Worm (Caenorhabditis elegans) whole organism, late embryonic: ENCODE measurements around the gene eat-20.
A peak's percentile ranks its signal among the peaks of the same experiment; 100 is the strongest.

Experiments used
- C08G9.2 ChIP-seq: sonication (generic microtip); optimal IDR thresholded peaks from 2 replicates; lab custom pipeline; 2016; ENCODE audit warnings: mild to moderate bottlenecking, missing genetic modification characterization, moderate library complexity, missing compliant biosample characterization
- C38D4.7 ChIP-seq: fragments of 200-800 bp; sonication (Bioruptor generic); optimal IDR thresholded peaks from 2 replicates; lab custom pipeline; 2018; ENCODE audit warnings: mild to moderate bottlenecking, missing genetic modification characterization, moderate library complexity, missing compliant biosample characterization
- F13H6.1 ChIP-seq: sonication (generic microtip); optimal IDR thresholded peaks from 2 replicates; lab custom pipeline; 2016; ENCODE audit warnings: missing genetic modification characterization, missing compliant biosample characterization
- K02D7.2 ChIP-seq: sonication (generic microtip); optimal IDR thresholded peaks from 2 replicates; lab custom pipeline; 2017; ENCODE audit warnings: mild to moderate bottlenecking, missing genetic modification characterization, missing compliant biosample characterization
- T23F11.4 ChIP-seq: fragments of 200-800 bp; sonication (Bioruptor generic); optimal IDR thresholded peaks from 2 replicates; lab custom pipeline; 2018; ENCODE audit warnings: mild to moderate bottlenecking, missing genetic modification characterization, missing compliant biosample characterization
- Y22D7AL.16 ChIP-seq: sonication (generic microtip); optimal IDR thresholded peaks from 2 replicates; lab custom pipeline; 2016; ENCODE audit warnings: missing genetic modification characterization, missing compliant biosample characterization
- ahr-1 ChIP-seq: sonication (generic microtip); optimal IDR thresholded peaks from 2 replicates; lab custom pipeline; 2016; ENCODE audit warnings: missing genetic modification characterization, missing compliant biosample characterization
- ceh-18 ChIP-seq: sonication (generic microtip); optimal IDR thresholded peaks from 2 replicates; lab custom pipeline; 2016; ENCODE audit warnings: missing genetic modification characterization, missing compliant biosample characterization
- ceh-19 ChIP-seq: fragments of 200-800 bp; sonication (Bioruptor generic); optimal IDR thresholded peaks from 2 replicates; lab custom pipeline; 2018; ENCODE audit warnings: mild to moderate bottlenecking, missing genetic modification characterization, missing compliant biosample characterization
- ceh-2 ChIP-seq: sonication (generic microtip); optimal IDR thresholded peaks from 2 replicates; lab custom pipeline; 2016; ENCODE audit warnings: missing genotype, missing genetic modification characterization, missing compliant biosample characterization
- ceh-30 ChIP-seq: fragments of 150-350 bp; optimal IDR thresholded peaks from 2 replicates; lab custom pipeline; 2014; ENCODE audit warnings: missing biosample characterization, missing genetic modification characterization
- ceh-34 ChIP-seq: sonication (generic microtip); optimal IDR thresholded peaks from 2 replicates; lab custom pipeline; 2016; ENCODE audit warnings: mild to moderate bottlenecking, missing genetic modification characterization, missing compliant biosample characterization
- ceh-45 ChIP-seq: fragments of 200-800 bp; sonication (Bioruptor generic); IDR thresholded peaks from 2 replicates; pipeline ENCODE4 v1.3.6; 2022; ENCODE audit warnings: missing genetic modification reagents, missing genetic modification characterization, missing compliant biosample characterization
- ceh-48 ChIP-seq: sonication (generic microtip); optimal IDR thresholded peaks from 2 replicates; lab custom pipeline; 2016; ENCODE audit warnings: missing genetic modification characterization, inconsistent platforms, missing compliant biosample characterization
- dmd-4 ChIP-seq: sonication (generic microtip); optimal IDR thresholded peaks from 2 replicates; lab custom pipeline; 2016; ENCODE audit warnings: borderline replicate concordance, missing genetic modification characterization, missing compliant biosample characterization
- dve-1 ChIP-seq: sonication (generic microtip); optimal IDR thresholded peaks from 2 replicates; lab custom pipeline; 2017; ENCODE audit warnings: antibody characterized with exemption, mild to moderate bottlenecking, missing genetic modification characterization, missing compliant biosample characterization
- elt-2 ChIP-seq: sonication (generic microtip); optimal IDR thresholded peaks from 2 replicates; lab custom pipeline; 2016; ENCODE audit warnings: missing genetic modification reagents, missing genetic modification characterization, missing compliant biosample characterization
- elt-4 ChIP-seq: sonication (generic microtip); optimal IDR thresholded peaks from 2 replicates; lab custom pipeline; 2016; ENCODE audit warnings: missing genetic modification characterization, missing compliant biosample characterization
- ets-4 ChIP-seq: sonication (generic microtip); optimal IDR thresholded peaks from 2 replicates; lab custom pipeline; 2016; ENCODE audit warnings: missing genetic modification characterization, missing compliant biosample characterization
- gmeb-2 ChIP-seq: sonication (generic microtip); optimal IDR thresholded peaks from 2 replicates; lab custom pipeline; 2016; ENCODE audit warnings: missing genetic modification characterization, inconsistent platforms, missing compliant biosample characterization
- hlh-13 ChIP-seq: fragments of 200-800 bp; sonication (Bioruptor generic); optimal IDR thresholded peaks from 2 replicates; lab custom pipeline; 2018; ENCODE audit warnings: mild to moderate bottlenecking, missing genetic modification characterization, missing compliant biosample characterization
- hlh-15 ChIP-seq: sonication (generic microtip); optimal IDR thresholded peaks from 2 replicates; lab custom pipeline; 2016; ENCODE audit warnings: missing genetic modification characterization, missing compliant biosample characterization
- hlh-30 ChIP-seq: sonication (generic microtip); optimal IDR thresholded peaks from 2 replicates; lab custom pipeline; 2017; ENCODE audit warnings: antibody characterized with exemption, missing genetic modification characterization, missing compliant biosample characterization; ENCODE audit not compliant: insufficient read depth
- hlh-6 ChIP-seq: sonication (generic microtip); optimal IDR thresholded peaks from 2 replicates; lab custom pipeline; 2016; ENCODE audit warnings: missing genotype, missing genetic modification characterization, missing compliant biosample characterization
- hlh-8 ChIP-seq: sonication (generic microtip); optimal IDR thresholded peaks from 2 replicates; lab custom pipeline; 2016; ENCODE audit warnings: missing genotype, missing genetic modification characterization, missing compliant biosample characterization
- nhr-11 ChIP-seq: fragments of 150-350 bp; optimal IDR thresholded peaks from 2 replicates; lab custom pipeline; 2014; ENCODE audit warnings: missing biosample characterization, missing genetic modification characterization
- pag-3 ChIP-seq: sonication (generic microtip); optimal IDR thresholded peaks from 2 replicates; lab custom pipeline; 2016; ENCODE audit warnings: missing compliant biosample characterization, missing genetic modification characterization, borderline replicate concordance
- pat-9 ChIP-seq: fragments of 200-800 bp; sonication (Bioruptor generic); optimal IDR thresholded peaks from 2 replicates; lab custom pipeline; 2018; ENCODE audit warnings: mild to moderate bottlenecking, missing genetic modification characterization, moderate library complexity, missing compliant biosample characterization
- pax-1 ChIP-seq: fragments of 150-350 bp; optimal IDR thresholded peaks from 2 replicates; lab custom pipeline; 2014; ENCODE audit warnings: missing biosample characterization, missing genetic modification characterization
- pha-2 ChIP-seq: sonication (generic microtip); optimal IDR thresholded peaks from 2 replicates; lab custom pipeline; 2017; ENCODE audit warnings: mild to moderate bottlenecking, missing genetic modification characterization, missing compliant biosample characterization
- pqm-1 ChIP-seq: sonication (generic microtip); optimal IDR thresholded peaks from 2 replicates; lab custom pipeline; 2016; ENCODE audit warnings: missing genetic modification characterization, missing compliant biosample characterization
- ref-2 ChIP-seq: sonication (generic microtip); optimal IDR thresholded peaks from 2 replicates; lab custom pipeline; 2016; ENCODE audit warnings: missing genetic modification characterization, missing compliant biosample characterization
- rnt-1 ChIP-seq: sonication (generic microtip); optimal IDR thresholded peaks from 2 replicates; lab custom pipeline; 2016; ENCODE audit warnings: missing genetic modification characterization, missing compliant biosample characterization
- sdc-2 ChIP-seq: sonication (generic microtip); optimal IDR thresholded peaks from 2 replicates; lab custom pipeline; 2016; ENCODE audit warnings: missing genotype, missing genetic modification characterization, missing compliant biosample characterization
- sox-2 ChIP-seq: fragments of 200-800 bp; sonication (Bioruptor generic); IDR thresholded peaks from 2 replicates; pipeline ENCODE4 v1.3.6; 2022; ENCODE audit warnings: missing genetic modification reagents, missing genetic modification characterization, missing compliant biosample characterization
- syd-9 ChIP-seq: sonication (generic microtip); optimal IDR thresholded peaks from 2 replicates; lab custom pipeline; 2016; ENCODE audit warnings: mild to moderate bottlenecking, missing genetic modification characterization, moderate library complexity, missing compliant biosample characterization
- tbx-7 ChIP-seq: sonication (generic microtip); optimal IDR thresholded peaks from 2 replicates; lab custom pipeline; 2016; ENCODE audit warnings: missing genotype, missing genetic modification characterization, missing compliant biosample characterization
- ttx-3 ChIP-seq: sonication (generic microtip); optimal IDR thresholded peaks from 2 replicates; lab custom pipeline; 2016; ENCODE audit warnings: missing genetic modification reagents, missing genetic modification characterization, missing compliant biosample characterization
- unc-42 ChIP-seq: sonication (generic microtip); optimal IDR thresholded peaks from 2 replicates; lab custom pipeline; 2016; ENCODE audit warnings: missing genotype, missing genetic modification characterization, missing compliant biosample characterization
- unc-55 ChIP-seq: sonication (generic microtip); optimal IDR thresholded peaks from 2 replicates; lab custom pipeline; 2017; ENCODE audit warnings: missing biosample characterization, missing genetic modification reagents, missing genetic modification characterization
- unc-86 ChIP-seq: sonication (generic microtip); optimal IDR thresholded peaks from 2 replicates; lab custom pipeline; 2016; ENCODE audit warnings: missing genetic modification characterization, missing compliant biosample characterization
- ztf-16 ChIP-seq: sonication (generic microtip); optimal IDR thresholded peaks from 2 replicates; lab custom pipeline; 2017; ENCODE audit warnings: missing genetic modification characterization, missing compliant biosample characterization

Gene eat-20

DNA sequence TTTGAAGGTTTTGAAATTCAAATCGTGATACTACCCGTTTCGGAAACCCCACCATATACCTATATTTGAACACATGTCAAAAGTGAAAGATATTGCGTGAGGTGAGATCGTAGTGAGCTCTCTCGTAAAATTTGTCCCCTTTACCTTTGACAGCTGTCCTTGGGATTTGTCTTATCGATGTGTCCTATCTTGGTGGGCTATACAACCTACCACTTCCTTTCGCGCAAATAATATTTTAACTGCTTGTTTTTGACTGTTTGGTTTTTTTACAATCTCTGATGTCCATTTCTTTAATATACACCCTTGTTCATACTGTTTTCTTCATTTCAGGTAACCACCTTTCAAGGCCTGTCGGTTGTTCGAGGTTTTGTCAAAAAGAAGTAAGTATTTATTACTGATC lies at the start of gene eat-20:
Gene eat-20 (plus strand): TSS at position 331 of the 400 bp plus-strand sequence.
- TF ChIP-seq dmd-4 (tag; lab: Kevin White, UChicago) = no peak
- TF ChIP-seq ceh-48 (tag; lab: Kevin White, UChicago) = no peak
- TF ChIP-seq unc-86 = no peak
- TF ChIP-seq ttx-3 (tag; lab: Kevin White, UChicago) = no peak
- no peak for TF ChIP-seq hlh-6 (tag; lab: Kevin White, UChicago)
- TF ChIP-seq T23F11.4 = no peak
- TF ChIP-seq elt-4 (tag; lab: Kevin White, UChicago) = no peak

DNA sequence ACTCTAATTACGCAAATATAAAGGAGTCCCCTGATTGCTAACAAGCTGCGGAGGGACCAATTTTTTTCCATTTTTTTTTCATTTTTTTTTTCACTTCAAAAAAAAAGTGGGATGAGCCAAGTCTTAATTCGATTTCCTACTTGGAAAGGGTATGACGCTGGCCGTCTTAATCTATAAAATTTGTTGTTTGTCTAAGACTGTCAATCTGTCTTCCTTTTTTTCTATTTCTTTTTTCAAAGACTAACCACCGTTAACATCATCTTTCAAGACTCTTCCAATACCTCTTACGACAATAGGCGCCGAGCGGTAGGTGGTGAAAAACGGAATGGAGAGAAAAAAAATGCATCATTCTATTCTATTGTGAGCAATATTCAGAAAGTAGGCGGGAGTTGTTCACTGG lies 44.8 kb upstream of the eat-20 start:
- TF ChIP-seq elt-2 (tag; lab: Kevin White, UChicago) (no peak), ref-2 (no peak), K02D7.2 (tag; lab: Kevin White, UChicago) (no peak), C38D4.7 (no peak), ceh-2 (tag; lab: Kevin White, UChicago) (no peak), unc-42 (tag; lab: Kevin White, UChicago) (peak; percentile 32), ceh-45 (GFP tag; lab: Robert Waterston, UW) (no peak)

DNA sequence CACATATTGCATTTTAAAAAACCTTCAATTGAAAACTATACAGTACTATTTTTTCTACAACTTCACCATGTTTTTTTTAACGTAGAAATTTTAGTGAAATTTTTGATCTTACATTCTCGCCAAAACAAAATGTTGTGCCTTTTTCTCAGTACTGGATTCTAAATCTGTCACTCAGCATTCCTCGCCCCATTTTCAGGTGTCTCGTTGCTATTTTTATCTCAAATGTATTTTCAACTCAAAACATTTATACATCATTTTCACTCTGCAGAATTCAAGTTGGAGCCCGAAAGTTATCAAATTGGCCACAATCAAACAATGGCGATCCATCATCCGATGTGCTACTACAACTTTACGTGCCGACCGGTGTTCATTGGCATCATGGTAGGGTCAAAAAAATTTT lies 43.8 kb upstream of the eat-20 start, which contains the start of gene sprr-1:
Gene sprr-1 (plus strand): TSS at position 269 of the 400 bp plus-strand sequence.
- TF ChIP-seq F13H6.1 (tag; lab: Kevin White, UChicago) = no peak
- no peak for TF ChIP-seq sdc-2 (tag; lab: Kevin White, UChicago)
- no peak for TF ChIP-seq ahr-1 (tag; lab: Kevin White, UChicago)
- no peak for TF ChIP-seq hlh-6 (tag; lab: Kevin White, UChicago)
- no peak for TF ChIP-seq pat-9 (tag; lab: Kevin White, UChicago)
- TF ChIP-seq nhr-11 (tag; lab: Kevin White, UChicago) = no peak
- TF ChIP-seq ceh-19 = no peak
- TF ChIP-seq C08G9.2 (tag; lab: Kevin White, UChicago) = no peak
- TF ChIP-seq pax-1 = no peak
- no peak for TF ChIP-seq hlh-30 (tag; lab: Kevin White, UChicago)
- no peak for TF ChIP-seq Y22D7AL.16 (tag; lab: Kevin White, UChicago)
- no peak for TF ChIP-seq ztf-16 (tag; lab: Kevin White, UChicago)
- no peak for TF ChIP-seq hlh-13 (GFP tag; lab: Kevin White, UChicago)
- TF ChIP-seq pqm-1 (tag; lab: Kevin White, UChicago) = no peak
- TF ChIP-seq syd-9 = no peak
- no peak for TF ChIP-seq ceh-34 (tag; lab: Kevin White, UChicago)
- no peak for TF ChIP-seq gmeb-2 (tag; lab: Kevin White, UChicago)

DNA sequence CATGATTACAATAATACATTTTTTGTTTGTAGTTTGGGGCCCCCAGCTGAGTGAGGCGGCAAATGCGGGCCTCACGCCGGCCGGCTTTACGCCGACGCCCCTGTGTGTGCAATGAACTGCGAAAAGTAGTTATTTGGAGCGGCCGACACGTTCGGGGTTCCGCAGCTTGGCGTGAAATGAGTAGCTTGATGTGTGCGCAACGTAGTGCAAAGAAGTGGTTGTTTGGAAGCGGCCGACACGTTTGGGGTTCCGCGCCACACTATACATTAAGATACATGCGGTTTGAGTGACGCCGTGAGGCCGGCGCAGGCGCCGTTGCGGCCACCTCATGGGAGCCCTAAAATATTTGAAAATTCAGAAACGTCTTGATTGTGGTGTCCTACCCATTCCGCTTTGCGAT lies 41.2 kb upstream of the eat-20 start:
- TF ChIP-seq ztf-16 (tag; lab: Kevin White, UChicago) = no peak
- TF ChIP-seq pha-2 (tag; lab: Kevin White, UChicago) = no peak
- TF ChIP-seq ets-4 (tag; lab: Kevin White, UChicago) = no peak
- no peak for TF ChIP-seq F13H6.1 (tag; lab: Kevin White, UChicago)
- TF ChIP-seq C38D4.7 = no peak
- TF ChIP-seq gmeb-2 (tag; lab: Kevin White, UChicago) = no peak
- no peak for TF ChIP-seq hlh-15
- no peak for TF ChIP-seq dve-1
- no peak for TF ChIP-seq hlh-8 (tag; lab: Kevin White, UChicago)
- no peak for TF ChIP-seq sox-2 (GFP tag; lab: Robert Waterston, UW)
- no peak for TF ChIP-seq tbx-7 (tag; lab: Kevin White, UChicago)
- TF ChIP-seq rnt-1 (tag; lab: Kevin White, UChicago) = no peak
- no peak for TF ChIP-seq ceh-18
- no peak for TF ChIP-seq pag-3 (tag; lab: Kevin White, UChicago)
- no peak for TF ChIP-seq unc-55 (GFP tag; lab: Kevin White, UChicago)
- no peak for TF ChIP-seq syd-9
- no peak for TF ChIP-seq ceh-30 (tag; lab: Kevin White, UChicago)
- TF ChIP-seq pax-1 = no peak
